Worm (Caenorhabditis elegans) whole organism, L4/young adult: Measurements from ENCODE around the gene clec-228.

Experiments
- W03F9.2 ChIP-seq: fragments of 150-350 bp; optimal IDR thresholded peaks from 2 replicates; lab custom pipeline; 2014; ENCODE audit warnings: missing biosample characterization, missing genetic modification characterization
- dao-5 ChIP-seq: sonication (generic microtip); optimal IDR thresholded peaks from 2 replicates; lab custom pipeline; 2016; ENCODE audit warnings: missing genotype, missing genetic modification characterization, moderate library complexity, missing compliant biosample characterization
- him-1 ChIP-seq: sonication (generic microtip); optimal IDR thresholded peaks from 2 replicates; lab custom pipeline; 2016; ENCODE audit warnings: missing genotype, missing genetic modification reagents, missing genetic modification characterization, missing compliant biosample characterization

ce11 chrV:15332851-15333250 lies 6.4 kb downstream of the clec-228 start, which contains the start of gene srw-113:
- TF ChIP-seq him-1 (tag; lab: Kevin White, UChicago) (no peak), dao-5 (no peak), W03F9.2 (tag; lab: Kevin White, UChicago) (no peak)
